Fruit fly (Drosophila melanogaster) whole organism, embryonic: ENCODE data around the gene vir-1.

Source experiments
- Bdp1 ChIP-seq: fragments of 200-800 bp; sonication (Bioruptor generic); optimal IDR thresholded peaks from 3 replicates; lab custom pipeline; 2016; ENCODE audit warnings: missing biosample characterization, missing genetic modification characterization
- CG14860 ChIP-seq: fragments of 200-800 bp; sonication (Bioruptor generic); IDR thresholded peaks from 3 replicates; pipeline ENCODE4 v1.3.6; 2022; ENCODE audit warnings: missing biosample characterization, missing genetic modification characterization; ENCODE audit not compliant: partially characterized antibody
- CG15269 ChIP-seq: fragments of 200-800 bp; sonication (Bioruptor generic); optimal IDR thresholded peaks from 2 replicates; lab custom pipeline; 2018; ENCODE audit warnings: missing biosample characterization, mild to moderate bottlenecking, missing genetic modification characterization, moderate library complexity
- CG4617 ChIP-seq: fragments of 200-800 bp; sonication (Bioruptor generic); optimal IDR thresholded peaks from 3 replicates; lab custom pipeline; 2016; ENCODE audit warnings: missing biosample characterization, missing genetic modification characterization, borderline replicate concordance
- CG7987 ChIP-seq: fragments of 200-800 bp; sonication (Bioruptor generic); optimal IDR thresholded peaks from 2 replicates; lab custom pipeline; 2018; ENCODE audit warnings: missing biosample characterization, mild to moderate bottlenecking, missing genetic modification characterization, moderate library complexity
- CG8924 ChIP-seq: fragments of 200-800 bp; optimal IDR thresholded peaks from 3 replicates; lab custom pipeline; 2019; ENCODE audit warnings: missing biosample characterization, mild to moderate bottlenecking, missing genetic modification characterization, moderate library complexity
- CkIIα-i1 ChIP-seq: fragments of 200-800 bp; sonication (Bioruptor generic); IDR thresholded peaks from 2 replicates; pipeline ENCODE4 v1.3.6; 2022; ENCODE audit warnings: missing biosample characterization, missing genetic modification characterization
- HmgZ ChIP-seq: fragments of 200-800 bp; sonication (Bioruptor generic); optimal IDR thresholded peaks from 2 replicates; lab custom pipeline; 2018; ENCODE audit warnings: missing biosample characterization, mild to moderate bottlenecking, missing genetic modification characterization
- ftz-f1 ChIP-seq: fragments of 200-800 bp; sonication (Bioruptor generic); optimal IDR thresholded peaks from 2 replicates; lab custom pipeline; 2016; ENCODE audit warnings: missing biosample characterization, missing genetic modification characterization
- insv ChIP-seq, 2 experiments: fragments of 200-800 bp; sonication (Bioruptor generic); optimal IDR thresholded peaks; 3 replicates each; lab custom pipeline; 2016 to 2018; ENCODE audit warnings: missing biosample characterization in 2 of 2, missing genetic modification characterization in 2 of 2
- wdn ChIP-seq: fragments of 200-800 bp; sonication (Bioruptor generic); IDR thresholded peaks from 2 replicates; pipeline ENCODE4 v1.3.6; 2022; ENCODE audit warnings: missing biosample characterization, missing genetic modification characterization
- zf30C ChIP-seq: fragments of 200-800 bp; sonication (Bioruptor generic); optimal IDR thresholded peaks from 3 replicates; lab custom pipeline; 2018; ENCODE audit warnings: missing biosample characterization, mild to moderate bottlenecking, missing genetic modification characterization

dm6 chr2L:12363206-12363605 lies 60.0 kb downstream of the vir-1 start:
- no peak for TF ChIP-seq CG7987 (GFP tag; lab: Kevin White, UChicago)
- TF ChIP-seq HmgZ (tag; lab: Kevin White, UChicago) = no peak
- no peak for TF ChIP-seq CG15269
- no peak for TF ChIP-seq CG4617 (GFP tag; lab: Kevin White, UChicago)
- no peak for TF ChIP-seq CG8924
- TF ChIP-seq CG14860 (GFP tag; lab: Robert Waterston, UW) = no peak
- TF ChIP-seq Bdp1 = no peak
- TF ChIP-seq ftz-f1 (GFP tag; lab: Kevin White, UChicago) = no peak
- TF ChIP-seq CkIIα-i1 = no peak
- TF ChIP-seq zf30C (GFP tag; lab: Kevin White, UChicago) = no peak
- no peak for TF ChIP-seq insv (GFP tag; optimal IDR thresholded peaks at IDR 0.05; lab: Kevin White, UChicago)
- no peak for TF ChIP-seq wdn (GFP tag; lab: Robert Waterston, UW)
